Worm (Caenorhabditis elegans): ENCODE data around the gene C03B1.6.

- no peak for TF ChIP-seq lin-11 (tag; optimal IDR thresholded peaks at IDR 0.05)
- no peak for TF ChIP-seq nhr-11 (tag; optimal IDR thresholded peaks at IDR 0.05)
- TF ChIP-seq ama-1 (optimal IDR thresholded peaks at IDR 0.05) = no peak
- no peak for TF ChIP-seq nhr-237 (tag; optimal IDR thresholded peaks at IDR 0.05)
- TF ChIP-seq nhr-23 (tag; optimal IDR thresholded peaks at IDR 0.05) = no peak
- TF ChIP-seq skn-1 (tag; optimal IDR thresholded peaks at IDR 0.05) = no peak
- TF ChIP-seq lin-39 (tag; optimal IDR thresholded peaks at IDR 0.05) = no peak
- TF ChIP-seq mab-5 (tag; optimal IDR thresholded peaks at IDR 0.05) = no peak
- TF ChIP-seq fos-1 (tag; optimal IDR thresholded peaks at IDR 0.05) = no peak
- TF ChIP-seq unc-39 (tag; optimal IDR thresholded peaks at IDR 0.05) = no peak
Measured at ce11 chrX:6321380-6321779, 28.7 kb upstream of the C03B1.6 start.
